Worm (Caenorhabditis elegans) whole organism, early embryonic: ENCODE measurements around the gene sorb-1.
A peak's percentile ranks its signal among the peaks of the same experiment; 100 is the strongest.

Experiments used
- aly-1 ChIP-seq: sonication (generic microtip); optimal IDR thresholded peaks from 2 replicates; lab custom pipeline; 2016; ENCODE audit warnings: missing genetic modification characterization, missing compliant biosample characterization
- ceh-36 ChIP-seq: sonication (generic microtip); optimal IDR thresholded peaks from 2 replicates; lab custom pipeline; 2016; ENCODE audit warnings: missing genetic modification characterization, inconsistent platforms, missing compliant biosample characterization
- hmbx-1 ChIP-seq: sonication (generic microtip); optimal IDR thresholded peaks from 2 replicates; lab custom pipeline; 2016; ENCODE audit warnings: mild to moderate bottlenecking, missing genetic modification characterization, missing compliant biosample characterization
- hnd-1 ChIP-seq: sonication (generic microtip); optimal IDR thresholded peaks from 2 replicates; lab custom pipeline; 2016; ENCODE audit warnings: missing genetic modification characterization, missing compliant biosample characterization
- pes-1 ChIP-seq: fragments of 200-800 bp; sonication (Bioruptor generic); IDR thresholded peaks from 2 replicates; pipeline ENCODE4 v1.3.6; 2022; ENCODE audit warnings: missing genetic modification reagents, missing genetic modification characterization, missing compliant biosample characterization

DNA sequence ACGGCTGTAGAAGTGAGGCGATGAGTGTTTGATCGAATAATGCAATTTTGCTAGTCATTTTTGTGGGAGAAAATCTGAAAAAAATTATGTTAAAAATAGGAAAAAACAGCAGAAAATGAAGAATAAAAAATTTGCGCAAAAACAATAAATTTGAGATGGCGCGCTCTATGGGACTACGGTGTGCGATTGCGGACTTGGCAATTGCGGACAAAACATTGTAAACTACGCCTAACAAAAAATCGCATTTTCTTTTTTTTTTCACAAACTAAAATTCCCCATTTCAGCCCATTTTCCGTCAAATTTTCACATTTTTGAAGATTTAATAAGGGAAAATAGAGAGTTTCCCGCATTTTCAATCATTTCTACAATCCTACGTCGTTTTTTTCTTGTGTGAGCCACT lies 38.5 kb downstream of the sorb-1 start, which contains the start of the genes sas-6 and Y45F10D.7:
- no peak for TF ChIP-seq ceh-36 (tag; lab: Kevin White, UChicago)
- no peak for TF ChIP-seq hnd-1 (tag; lab: Kevin White, UChicago)
- TF ChIP-seq hmbx-1 (tag; lab: Kevin White, UChicago): no peak
- 0 out of 2 replicates have a peak, but pooled peaks have one; percentile 47 for TF ChIP-seq pes-1
- no peak for TF ChIP-seq aly-1 (tag; lab: Kevin White, UChicago)
